Fruit fly (Drosophila melanogaster): ENCODE results near the gene Grp170.
A peak's percentile ranks its signal among the peaks of the same experiment; 100 is the strongest.

The Grp170 gene

dm6 chrX:2295435-2296229, 20.8 kb upstream of the Grp170 start, which contains the start of gene Raf (continued):
- TF ChIP-seq CG8290 (GFP tag; optimal IDR thresholded peaks at IDR 0.05) (no peak), CG8290 (tag; optimal IDR thresholded peaks at IDR 0.05) (no peak), B-H1 (GFP tag; IDR thresholded peaks at IDR 0.05) (0 out of 3 replicates have a peak, but pooled peaks have one; percentile 54), cas (GFP tag; IDR thresholded peaks at IDR 0.05) (no peak), her (GFP tag; optimal IDR thresholded peaks at IDR 0.05) (no peak), so (GFP tag; IDR thresholded peaks at IDR 0.05) (no peak), stwl (tag; optimal IDR thresholded peaks at IDR 0.05) (no peak), lmd (GFP tag; IDR thresholded peaks at IDR 0.05) (no peak), CG17328 (GFP tag; IDR thresholded peaks at IDR 0.05) (no peak), Hr78 (GFP tag; optimal IDR thresholded peaks at IDR 0.05) (no peak), kay (GFP tag; optimal IDR thresholded peaks at IDR 0.05) (no peak), exex (tag; optimal IDR thresholded peaks at IDR 0.05) (peak; percentile 61), fu2 (GFP tag; optimal IDR thresholded peaks at IDR 0.05) (no peak), CG32767 (GFP tag; IDR thresholded peaks at IDR 0.05) (no peak), Lim3 (GFP tag; IDR thresholded peaks at IDR 0.05) (no peak), CG6791 (GFP tag; IDR thresholded peaks at IDR 0.05; ENCODE audit: partially characterized antibody) (0 out of 3 replicates have a peak, but pooled peaks have one; percentile 30), eve (GFP tag; optimal IDR thresholded peaks at IDR 0.05) (no peak), slp2 (GFP tag; optimal IDR thresholded peaks at IDR 0.05) (no peak), BtbVII (GFP tag; optimal IDR thresholded peaks at IDR 0.05) (no peak), bbx (GFP tag; IDR thresholded peaks at IDR 0.05; ENCODE audit: partially characterized antibody) (no peak), mirr (GFP tag; optimal IDR thresholded peaks at IDR 0.05) (no peak), CoRest (tag; optimal IDR thresholded peaks at IDR 0.05) (no peak), ssp (GFP tag; IDR thresholded peaks at IDR 0.05) (no peak), D19A (tag; optimal IDR thresholded peaks at IDR 0.05) (no peak), CG1647 (GFP tag; optimal IDR thresholded peaks at IDR 0.05) (no peak), Nf-YB (GFP tag; optimal IDR thresholded peaks at IDR 0.05) (no peak), NK7.1 (GFP tag; optimal IDR thresholded peaks at IDR 0.05) (no peak), row (GFP tag; IDR thresholded peaks at IDR 0.05) (no peak), org-1 (GFP tag; optimal IDR thresholded peaks at IDR 0.05) (no peak), pho (GFP tag; optimal IDR thresholded peaks at IDR 0.05) (no peak), ewg (GFP tag; optimal IDR thresholded peaks at IDR 0.05) (no peak), ftz-f1 (GFP tag; optimal IDR thresholded peaks at IDR 0.05) (no peak), CG4707 (GFP tag; optimal IDR thresholded peaks at IDR 0.05) (no peak), en (GFP tag; optimal IDR thresholded peaks at IDR 0.05) (no peak), chinmo (GFP tag; IDR thresholded peaks at IDR 0.05; ENCODE audit: partially characterized antibody) (peak; percentile 37; the same call in 1 of the 4 replicates), pb (GFP tag; optimal IDR thresholded peaks at IDR 0.05) (no peak), sd (tag; optimal IDR thresholded peaks at IDR 0.05) (peak; percentile 16), btn (GFP tag; optimal IDR thresholded peaks at IDR 0.05) (no peak), sr (GFP tag; IDR thresholded peaks at IDR 0.05) (no peak), dimm (GFP tag; IDR thresholded peaks at IDR 0.05) (no peak), Pdp1 (GFP tag; optimal IDR thresholded peaks at IDR 0.05) (peak in 1 of 2 experiments; percentile 84), tgo (GFP tag; IDR thresholded peaks at IDR 0.05) (no peak), phol (tag; optimal IDR thresholded peaks at IDR 0.05) (no peak), CG17912 (GFP tag; optimal IDR thresholded peaks at IDR 0.05) (no peak), CG3065 (GFP tag; optimal IDR thresholded peaks at IDR 0.05) (no peak), otp (GFP tag; IDR thresholded peaks at IDR 0.05) (peak; percentile 64; the same call in 2 of the 3 replicates), CG17359 (tag; optimal IDR thresholded peaks at IDR 0.05) (no peak), stc (GFP tag; IDR thresholded peaks at IDR 0.05) (no peak), CG31441 (GFP tag; IDR thresholded peaks at IDR 0.05) (no peak), ci (GFP tag; IDR thresholded peaks at IDR 0.05) (peak; percentile 78; the same call in 1 of the 3 replicates)

Measured in whole organism, embryonic.